Fruit fly (Drosophila melanogaster) whole organism, embryonic: ENCODE measurements around the gene CG1840.

Experiments
- B-H2 ChIP-seq: fragments of 200-800 bp; sonication (Bioruptor generic); optimal IDR thresholded peaks from 2 replicates; lab custom pipeline; 2018; ENCODE audit warnings: missing biosample characterization, mild to moderate bottlenecking, missing genetic modification characterization
- CG13624 ChIP-seq: fragments of 200-800 bp; sonication (Bioruptor generic); optimal IDR thresholded peaks from 2 replicates; lab custom pipeline; 2016; ENCODE audit warnings: missing biosample characterization, missing genetic modification characterization
- CG13894 ChIP-seq: fragments of 200-800 bp; sonication (Bioruptor generic); optimal IDR thresholded peaks from 3 replicates; lab custom pipeline; 2018; ENCODE audit warnings: missing biosample characterization, mild to moderate bottlenecking, missing genetic modification characterization, moderate library complexity
- CG14710 ChIP-seq: fragments of 200-800 bp; sonication (Bioruptor generic); optimal IDR thresholded peaks from 3 replicates; lab custom pipeline; 2019; ENCODE audit warnings: missing biosample characterization, mild to moderate bottlenecking, missing genetic modification characterization, moderate library complexity
- CG17612 ChIP-seq: fragments of 200-800 bp; sonication (Bioruptor generic); IDR thresholded peaks from 2 replicates; pipeline ENCODE4 v1.3.6; 2022; ENCODE audit warnings: missing biosample characterization, missing genetic modification characterization
- CG18262 ChIP-seq: fragments of 200-800 bp; optimal IDR thresholded peaks from 3 replicates; lab custom pipeline; 2019; ENCODE audit warnings: missing biosample characterization, mild to moderate bottlenecking, missing genetic modification characterization, moderate library complexity
- CG18619 ChIP-seq: fragments of 200-800 bp; sonication (Bioruptor generic); optimal IDR thresholded peaks from 3 replicates; lab custom pipeline; 2017; ENCODE audit warnings: missing biosample characterization, mild to moderate bottlenecking, missing genetic modification characterization
- CG2712 ChIP-seq: fragments of 200-800 bp; optimal IDR thresholded peaks from 3 replicates; lab custom pipeline; 2019; ENCODE audit warnings: missing biosample characterization, mild to moderate bottlenecking, missing genetic modification characterization, moderate library complexity
- CG2875 ChIP-seq: fragments of 200-800 bp; sonication (Bioruptor generic); optimal IDR thresholded peaks from 2 replicates; lab custom pipeline; 2017; ENCODE audit warnings: missing biosample characterization, mild to moderate bottlenecking, missing genetic modification characterization, missing genetic modification reagents
- CG2889 ChIP-seq: fragments of 200-800 bp; sonication (Bioruptor generic); IDR thresholded peaks from 3 replicates; pipeline ENCODE4 v1.3.6; 2022; ENCODE audit warnings: missing biosample characterization, missing genetic modification characterization
- CG31388 ChIP-seq: fragments of 200-800 bp; sonication (Bioruptor generic); optimal IDR thresholded peaks from 2 replicates; lab custom pipeline; 2016; ENCODE audit warnings: missing biosample characterization, missing genetic modification characterization
- CG34224 ChIP-seq: fragments of 200-800 bp; sonication (Bioruptor generic); IDR thresholded peaks from 3 replicates; pipeline ENCODE4 v1.3.6; 2022; ENCODE audit warnings: missing biosample characterization, missing genetic modification characterization; ENCODE audit not compliant: partially characterized antibody
- CG34376 ChIP-seq: fragments of 200-800 bp; sonication (Bioruptor generic); optimal IDR thresholded peaks from 2 replicates; lab custom pipeline; 2018; ENCODE audit warnings: missing biosample characterization, mild to moderate bottlenecking, missing genetic modification characterization
- CG3847 ChIP-seq: fragments of 200-800 bp; sonication (Bioruptor generic); IDR thresholded peaks from 2 replicates; pipeline ENCODE4 v1.3.6; 2022; ENCODE audit warnings: missing biosample characterization, missing genetic modification characterization
- CG4360 ChIP-seq: fragments of 200-800 bp; sonication (Bioruptor generic); IDR thresholded peaks from 2 replicates; pipeline ENCODE4 v1.3.6; 2022; ENCODE audit warnings: missing biosample characterization, missing genetic modification characterization
- CG4404 ChIP-seq: fragments of 200-800 bp; sonication (Bioruptor generic); IDR thresholded peaks from 2 replicates; pipeline ENCODE4 v1.3.6; 2022; ENCODE audit warnings: missing biosample characterization, missing genetic modification characterization
- CG4820 ChIP-seq: fragments of 200-800 bp; sonication (Bioruptor generic); optimal IDR thresholded peaks from 3 replicates; lab custom pipeline; 2016; ENCODE audit warnings: missing biosample characterization, missing genetic modification characterization
- CG6689 ChIP-seq: fragments of 200-800 bp; sonication (Bioruptor generic); IDR thresholded peaks from 2 replicates; pipeline ENCODE4 v1.3.6; 2022; ENCODE audit warnings: missing biosample characterization, missing genetic modification characterization
- CG7745 ChIP-seq: fragments of 200-800 bp; sonication (Bioruptor generic); optimal IDR thresholded peaks from 2 replicates; lab custom pipeline; 2018; ENCODE audit warnings: missing biosample characterization, mild to moderate bottlenecking, missing genetic modification characterization, moderate library complexity
- CG7963 ChIP-seq: fragments of 200-800 bp; sonication (Bioruptor generic); IDR thresholded peaks from 3 replicates; pipeline ENCODE4 v1.3.6; 2022; ENCODE audit warnings: missing biosample characterization, missing genetic modification characterization; ENCODE audit not compliant: partially characterized antibody
- CG9437 ChIP-seq: fragments of 200-800 bp; sonication (Bioruptor generic); optimal IDR thresholded peaks from 2 replicates; lab custom pipeline; 2018; ENCODE audit warnings: missing biosample characterization, mild to moderate bottlenecking, missing genetic modification characterization
- CG9609 ChIP-seq: fragments of 200-800 bp; sonication (Bioruptor generic); optimal IDR thresholded peaks from 3 replicates; lab custom pipeline; 2016; ENCODE audit warnings: missing biosample characterization, missing genetic modification characterization
- CG9797 ChIP-seq: fragments of 200-800 bp; sonication (Bioruptor generic); optimal IDR thresholded peaks from 3 replicates; lab custom pipeline; 2018; ENCODE audit warnings: missing biosample characterization, mild to moderate bottlenecking, missing genetic modification characterization
- Dbx ChIP-seq: fragments of 200-800 bp; sonication (Bioruptor generic); IDR thresholded peaks from 3 replicates; pipeline ENCODE4 v1.3.6; 2022; ENCODE audit warnings: missing biosample characterization, missing genetic modification characterization
- Doc3 ChIP-seq: fragments of 200-800 bp; sonication (Bioruptor generic); IDR thresholded peaks from 3 replicates; pipeline ENCODE4 v1.3.6; 2022; ENCODE audit warnings: missing biosample characterization, missing genetic modification characterization; ENCODE audit not compliant: partially characterized antibody
- ERR ChIP-seq: fragments of 200-800 bp; sonication (Bioruptor generic); optimal IDR thresholded peaks from 2 replicates; lab custom pipeline; 2016; ENCODE audit warnings: missing biosample characterization, missing genetic modification characterization
- Ets65A ChIP-seq: fragments of 200-800 bp; sonication (Bioruptor generic); peaks from one replicate; lab custom pipeline; 2016; ENCODE audit warnings: missing biosample characterization, missing genetic modification characterization
- Ets97D ChIP-seq: fragments of 200-800 bp; sonication (Bioruptor generic); optimal IDR thresholded peaks from 3 replicates; lab custom pipeline; 2016; ENCODE audit warnings: missing biosample characterization, missing genetic modification characterization
- HmgZ ChIP-seq: fragments of 200-800 bp; sonication (Bioruptor generic); optimal IDR thresholded peaks from 2 replicates; lab custom pipeline; 2018; ENCODE audit warnings: missing biosample characterization, mild to moderate bottlenecking, missing genetic modification characterization
- Hr3 ChIP-seq: fragments of 200-800 bp; sonication (Bioruptor generic); optimal IDR thresholded peaks from 3 replicates; lab custom pipeline; 2016; ENCODE audit warnings: missing biosample characterization, missing genetic modification characterization
- Nf-YB ChIP-seq: fragments of 200-800 bp; sonication (Bioruptor generic); optimal IDR thresholded peaks from 3 replicates; lab custom pipeline; 2019; ENCODE audit warnings: missing biosample characterization, mild to moderate bottlenecking, missing genetic modification characterization, moderate library complexity
- Poxn ChIP-seq: fragments of 200-800 bp; sonication (Bioruptor generic); IDR thresholded peaks from 2 replicates; pipeline ENCODE4 v1.3.6; 2022; ENCODE audit warnings: missing biosample characterization, missing genetic modification characterization
- Sin3A ChIP-seq: fragments of >200 bp; optimal IDR thresholded peaks from 2 replicates; lab custom pipeline; 2018
- Sox102F ChIP-seq: fragments of 200-800 bp; sonication (Bioruptor generic); optimal IDR thresholded peaks from 2 replicates; lab custom pipeline; 2018; ENCODE audit warnings: missing biosample characterization, mild to moderate bottlenecking, missing genetic modification characterization, moderate library complexity
- Stat92E ChIP-seq, 3 experiments: fragments of >200 bp in 2 of 3; fragments of 200-800 bp in 1 of 3; sonication (Bioruptor generic) in 1 of 3; optimal IDR thresholded peaks; 2 replicates each; lab custom pipeline; 2017 to 2019; ENCODE audit warnings: missing biosample characterization in 3 of 3, missing genetic modification characterization in 3 of 3, mild to moderate bottlenecking in 1 of 3, moderate library complexity in 1 of 3
- ato ChIP-seq: fragments of 200-800 bp; sonication (Bioruptor generic); IDR thresholded peaks from 2 replicates; pipeline ENCODE4 v1.3.6; 2022; ENCODE audit warnings: missing biosample characterization, missing genetic modification characterization; ENCODE audit not compliant: partially characterized antibody
- cad ChIP-seq: fragments of >200 bp; optimal IDR thresholded peaks from 2 replicates; lab custom pipeline; 2017; ENCODE audit warnings: missing biosample characterization, missing genetic modification characterization
- dm ChIP-seq: fragments of 200-800 bp; sonication (Bioruptor generic); optimal IDR thresholded peaks from 3 replicates; lab custom pipeline; 2016; ENCODE audit warnings: missing biosample characterization, missing genetic modification characterization
- en ChIP-seq: fragments of 200-800 bp; sonication (Bioruptor generic); optimal IDR thresholded peaks from 2 replicates; lab custom pipeline; 2016; ENCODE audit warnings: missing biosample characterization, missing genetic modification characterization
- ftz-f1 ChIP-seq: fragments of 200-800 bp; sonication (Bioruptor generic); optimal IDR thresholded peaks from 2 replicates; lab custom pipeline; 2016; ENCODE audit warnings: missing biosample characterization, missing genetic modification characterization
- gem ChIP-seq: fragments of 200-800 bp; sonication (Bioruptor generic); optimal IDR thresholded peaks from 2 replicates; lab custom pipeline; 2019; ENCODE audit warnings: missing biosample characterization, mild to moderate bottlenecking, missing genetic modification characterization, moderate library complexity
- gfzf ChIP-seq: fragments of 200-800 bp; sonication (Bioruptor generic); optimal IDR thresholded peaks from 2 replicates; lab custom pipeline; 2016; ENCODE audit warnings: missing biosample characterization, mild to moderate bottlenecking, missing genetic modification characterization, moderate library complexity
- grn ChIP-seq: fragments of 200-800 bp; sonication (Bioruptor generic); optimal IDR thresholded peaks from 3 replicates; lab custom pipeline; 2017; ENCODE audit warnings: missing biosample characterization, missing genetic modification characterization
- knrl ChIP-seq: fragments of 200-800 bp; sonication (Bioruptor generic); IDR thresholded peaks from 3 replicates; pipeline ENCODE4 v1.3.6; 2022; ENCODE audit warnings: missing biosample characterization, missing genetic modification characterization; ENCODE audit not compliant: partially characterized antibody
- phol ChIP-seq: fragments of 200-800 bp; sonication (Bioruptor generic); optimal IDR thresholded peaks from 3 replicates; lab custom pipeline; 2018; ENCODE audit warnings: missing biosample characterization, mild to moderate bottlenecking, missing genetic modification characterization, moderate library complexity
- row ChIP-seq: fragments of 200-800 bp; sonication (Bioruptor generic); IDR thresholded peaks from 3 replicates; pipeline ENCODE4 v1.3.6; 2022; ENCODE audit warnings: missing biosample characterization, missing genetic modification characterization
- sens-2 ChIP-seq: fragments of 200-800 bp; sonication (Bioruptor generic); IDR thresholded peaks from 2 replicates; pipeline ENCODE4 v1.3.6; 2022; ENCODE audit warnings: missing biosample characterization, missing genetic modification characterization
- sqz ChIP-seq: fragments of 200-800 bp; sonication (Bioruptor generic); optimal IDR thresholded peaks from 3 replicates; lab custom pipeline; 2018; ENCODE audit warnings: missing biosample characterization, mild to moderate bottlenecking, missing genetic modification characterization
- tio ChIP-seq: fragments of 200-800 bp; sonication (Bioruptor generic); optimal IDR thresholded peaks from 2 replicates; lab custom pipeline; 2017; ENCODE audit warnings: missing biosample characterization, missing genetic modification characterization, inconsistent platforms
- twi ChIP-seq: fragments of 200-800 bp; optimal IDR thresholded peaks from 2 replicates; lab custom pipeline; 2019; ENCODE audit warnings: missing biosample characterization, mild to moderate bottlenecking, missing genetic modification characterization, moderate library complexity

The CG1840 gene

DNA sequence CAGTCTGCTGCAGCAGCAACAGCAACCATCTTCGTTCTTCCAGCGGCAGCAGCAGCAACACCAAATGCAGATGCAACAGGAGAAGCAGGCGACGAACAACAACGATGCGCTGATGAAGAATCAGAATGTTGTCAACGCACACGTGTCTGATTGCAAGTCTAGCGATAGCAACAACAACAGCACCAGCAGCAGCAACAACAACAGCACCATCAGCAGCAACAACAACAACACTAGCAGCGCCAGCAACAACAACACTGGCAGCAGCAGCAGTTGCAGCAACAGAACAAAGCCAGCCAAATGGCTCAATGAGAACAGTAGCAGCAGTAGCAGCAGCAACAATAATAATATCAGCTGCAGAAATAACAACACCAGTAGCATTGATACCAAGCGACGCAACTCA lies 7.0 kb downstream of the CG1840 start:
- TF ChIP-seq sens-2 (no peak), Ets65A (GFP tag; lab: Kevin White, UChicago) (peak; percentile 24), CG4360 (GFP tag; lab: Robert Waterston, UW) (peak; percentile 92)
- TF ChIP-seq, all 482 proteins: peak for 2

DNA sequence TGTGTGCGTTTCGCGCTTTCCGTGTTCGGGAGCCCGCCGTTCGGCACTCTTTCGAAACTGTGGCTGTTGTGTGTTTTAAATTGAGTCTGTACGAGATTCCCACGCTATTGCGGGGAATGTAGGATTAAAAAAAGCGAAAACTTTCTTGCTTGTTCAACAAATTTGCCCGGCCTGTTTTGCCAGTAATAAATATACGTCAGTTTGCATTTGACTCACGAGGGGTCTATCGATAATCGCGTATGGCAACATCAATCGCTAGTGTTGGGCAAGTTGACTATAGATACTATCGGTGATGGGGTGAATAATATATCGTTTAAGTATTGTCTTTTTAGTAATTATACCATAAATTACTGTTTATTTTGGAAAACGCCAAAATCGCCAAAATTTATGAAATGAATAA lies 17.0 kb downstream of the CG1840 start, which contains the start of gene Upf1:
Gene Upf1, minus strand, starts transcription at position 228 of the 400 bp plus-strand sequence.
- no peak for TF ChIP-seq twi
- TF ChIP-seq tio (GFP tag; lab: Kevin White, UChicago): no peak
- TF ChIP-seq knrl: peak; percentile 94
- TF ChIP-seq Sin3A (lab: Kevin White, UChicago): peak; percentile 12
- no peak for TF ChIP-seq grn (GFP tag; lab: Kevin White, UChicago)
- no peak for TF ChIP-seq CG2875
- TF ChIP-seq CG6689 (GFP tag; lab: Robert Waterston, UW): no peak
- TF ChIP-seq CG34224 (GFP tag; lab: Robert Waterston, UW): peak; percentile 87
- TF ChIP-seq CG9609 (GFP tag; lab: Kevin White, UChicago): no peak
- TF ChIP-seq Poxn (GFP tag; lab: Robert Waterston, UW): no peak
- TF ChIP-seq CG7745 (tag; lab: Kevin White, UChicago): no peak
- TF ChIP-seq row (GFP tag; lab: Robert Waterston, UW): peak; percentile 87
- TF ChIP-seq B-H2: no peak
- no peak for TF ChIP-seq CG9437
- TF ChIP-seq CG7963 (GFP tag; lab: Robert Waterston, UW): peak; percentile 83
- peak; percentile 77 for TF ChIP-seq ato (GFP tag; lab: Robert Waterston, UW)
- no peak for TF ChIP-seq CG17612 (GFP tag; lab: Robert Waterston, UW)
- peak; percentile 49 for TF ChIP-seq HmgZ (tag; lab: Kevin White, UChicago)
- TF ChIP-seq cad (GFP tag; lab: Kevin White, UChicago): no peak
- peak; percentile 3 for TF ChIP-seq Hr3 (GFP tag; lab: Kevin White, UChicago)
- TF ChIP-seq en: no peak
- peak; percentile 83 for TF ChIP-seq Doc3 (GFP tag; lab: Robert Waterston, UW)
- TF ChIP-seq Ets97D (GFP tag; lab: Kevin White, UChicago): peak; percentile 36
- TF ChIP-seq Dbx (GFP tag; lab: Robert Waterston, UW): no peak
- no peak for TF ChIP-seq CG9797 (GFP tag; lab: Kevin White, UChicago)
- no peak for TF ChIP-seq CG34376
- no peak for TF ChIP-seq CG4404 (GFP tag; lab: Robert Waterston, UW)
- no peak for TF ChIP-seq CG4820 (GFP tag; lab: Kevin White, UChicago)
- peak; percentile 17 for TF ChIP-seq phol (tag; lab: Kevin White, UChicago)
- no peak for TF ChIP-seq ERR
- no peak for TF ChIP-seq CG2712 (tag; lab: Kevin White, UChicago)
- TF ChIP-seq CG2889 (GFP tag; lab: Robert Waterston, UW): no peak
- TF ChIP-seq CG3847 (GFP tag; lab: Robert Waterston, UW): peak; percentile 41; the same call in 1 of the 2 replicates
- peak; percentile 8 for TF ChIP-seq gfzf (GFP tag; lab: Kevin White, UChicago)
- peak; percentile 46 for TF ChIP-seq CG14710
- TF ChIP-seq CG13894 (tag; lab: Kevin White, UChicago): no peak
- TF ChIP-seq CG18619: no peak
- no peak for TF ChIP-seq CG31388 (GFP tag; lab: Kevin White, UChicago)
- TF ChIP-seq Stat92E (GFP tag; optimal IDR thresholded peaks at IDR 0.05; lab: Kevin White, UChicago): no peak
- TF ChIP-seq dm (GFP tag; lab: Kevin White, UChicago): peak; percentile 15
- TF ChIP-seq Nf-YB (GFP tag; lab: Kevin White, UChicago): no peak
- TF ChIP-seq gem: no peak
- TF ChIP-seq Sox102F (GFP tag; lab: Kevin White, UChicago): no peak
- TF ChIP-seq CG13624 (GFP tag; lab: Kevin White, UChicago): peak; percentile 6
- no peak for TF ChIP-seq sqz (GFP tag; lab: Kevin White, UChicago)
- TF ChIP-seq CG18262: no peak
- TF ChIP-seq ftz-f1 (GFP tag; lab: Kevin White, UChicago): no peak
